Worm (Caenorhabditis elegans) whole organism, L4 larva: ENCODE results near the gene nipa-1.

Experiments
- lsy-2 ChIP-seq, 2 experiments: fragments of 150-350 bp in 1 of 2; sonication (generic microtip) in 1 of 2; optimal IDR thresholded peaks; 2 replicates each; lab custom pipeline; 2014 to 2017; ENCODE audit warnings: missing biosample characterization in 2 of 2, missing genetic modification characterization in 2 of 2
- madf-9 ChIP-seq: fragments of 200-800 bp; sonication (Bioruptor generic); conservative IDR thresholded peaks from 2 replicates; pipeline ENCODE4 v1.3.6; 2022; ENCODE audit warnings: missing genetic modification reagents, missing genetic modification characterization, missing compliant biosample characterization
- nhr-25 ChIP-seq: sonication (generic microtip); optimal IDR thresholded peaks from 2 replicates; lab custom pipeline; 2017; ENCODE audit warnings: missing genetic modification characterization, mild to moderate bottlenecking, missing compliant biosample characterization, antibody characterized with exemption, moderate library complexity, borderline replicate concordance; ENCODE audit not compliant: insufficient read depth
- nhr-48 ChIP-seq: sonication (generic microtip); optimal IDR thresholded peaks from 2 replicates; lab custom pipeline; 2016; ENCODE audit warnings: mild to moderate bottlenecking, missing genetic modification characterization, missing compliant biosample characterization

- TF ChIP-seq nhr-48 (tag; lab: Kevin White, UChicago) (no peak), madf-9 (GFP tag; lab: Robert Waterston, UW) (no peak), lsy-2 (tag; optimal IDR thresholded peaks at IDR 0.05; lab: Kevin White, UChicago) (no peak), nhr-25 (tag; lab: Kevin White, UChicago) (no peak)
Measured at ce11 chrIII:3142078-3142477, 15.2 kb upstream of the nipa-1 start.
